Worm (Caenorhabditis elegans) whole organism, L3 larva: ENCODE data around the gene puf-11.

Source experiments
- ama-1 ChIP-seq: fragments of 150-350 bp; optimal IDR thresholded peaks from 2 replicates; lab custom pipeline; 2018
- elt-1 ChIP-seq: fragments of 150-350 bp; optimal IDR thresholded peaks from 2 replicates; lab custom pipeline; 2014; ENCODE audit warnings: missing biosample characterization, missing genetic modification characterization
- fkh-10 ChIP-seq: sonication (generic microtip); optimal IDR thresholded peaks from 2 replicates; lab custom pipeline; 2017; ENCODE audit warnings: missing biosample characterization, missing genetic modification reagents, missing genetic modification characterization
- fos-1 ChIP-seq: fragments of 150-350 bp; optimal IDR thresholded peaks from 2 replicates; lab custom pipeline; 2014; ENCODE audit warnings: missing biosample characterization, missing genetic modification characterization
- jun-1 ChIP-seq: fragments of 150-350 bp; optimal IDR thresholded peaks from 2 replicates; lab custom pipeline; 2014; ENCODE audit warnings: missing biosample characterization, missing genetic modification reagents, missing genetic modification characterization
- lin-15B ChIP-seq: fragments of 150-350 bp; optimal IDR thresholded peaks from 2 replicates; lab custom pipeline; 2014; ENCODE audit warnings: missing biosample characterization, missing genetic modification characterization
- nhr-12 ChIP-seq: fragments of 150-350 bp; optimal IDR thresholded peaks from 2 replicates; lab custom pipeline; 2014; ENCODE audit warnings: missing biosample characterization, missing genetic modification characterization
- nhr-28 ChIP-seq: fragments of 150-350 bp; optimal IDR thresholded peaks from 2 replicates; lab custom pipeline; 2014; ENCODE audit warnings: missing biosample characterization, missing genetic modification characterization
- nhr-43 ChIP-seq: sonication (generic microtip); optimal IDR thresholded peaks from 2 replicates; lab custom pipeline; 2016; ENCODE audit warnings: mild to moderate bottlenecking, missing genetic modification characterization, missing compliant biosample characterization; ENCODE audit not compliant: poor library complexity, severe bottlenecking
- nhr-76 ChIP-seq: fragments of 150-350 bp; sonication (generic microtip); optimal IDR thresholded peaks from 5 replicates; lab custom pipeline; 2014; ENCODE audit warnings: missing biosample characterization, missing genetic modification characterization
- pha-4 ChIP-seq: fragments of 150-350 bp; optimal IDR thresholded peaks from 2 replicates; lab custom pipeline; 2014; ENCODE audit warnings: missing biosample characterization, missing genetic modification reagents, missing genetic modification characterization
- pqm-1 ChIP-seq: fragments of 150-350 bp; optimal IDR thresholded peaks from 2 replicates; lab custom pipeline; 2017; ENCODE audit warnings: missing biosample characterization, missing genetic modification characterization, inconsistent platforms
- snpc-4 ChIP-seq: fragments of 150-350 bp; optimal IDR thresholded peaks from 2 replicates; lab custom pipeline; 2014; ENCODE audit warnings: missing biosample characterization, missing genetic modification characterization

DNA sequence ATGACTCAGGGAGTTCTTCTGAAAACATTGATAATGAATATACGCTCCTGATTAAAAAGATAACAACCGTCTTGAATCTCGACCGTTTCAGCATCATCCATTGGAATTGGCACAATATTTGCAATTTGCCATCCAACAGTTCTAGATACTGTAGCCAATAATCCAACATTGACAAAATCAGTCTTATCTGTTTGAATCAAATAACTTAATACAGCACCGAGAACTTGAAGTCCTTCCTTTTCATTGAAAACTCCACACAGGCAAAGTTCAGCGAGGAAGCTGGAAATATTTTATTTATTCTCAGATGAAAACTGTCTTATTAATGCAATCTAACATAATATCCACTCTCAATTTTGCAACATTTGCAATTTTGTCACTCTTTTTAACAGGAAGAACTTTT is 49.1 kb upstream of the puf-11 start:
- TF ChIP-seq nhr-76 (tag; lab: Kevin White, UChicago) (no peak), jun-1 (no peak), elt-1 (tag; lab: Kevin White, UChicago) (no peak), fos-1 (no peak), snpc-4 (tag; lab: Kevin White, UChicago) (no peak), pha-4 (tag; lab: Kevin White, UChicago) (no peak), fkh-10 (no peak), nhr-28 (tag; lab: Kevin White, UChicago) (no peak), pqm-1 (no peak), lin-15B (tag; lab: Kevin White, UChicago) (no peak), ama-1 (lab: Kevin White, UChicago) (no peak), nhr-12 (tag; lab: Kevin White, UChicago) (no peak), nhr-43 (tag; lab: Kevin White, UChicago) (no peak)
